Fruit fly (Drosophila melanogaster) whole organism, embryonic: ENCODE data around the gene CG15336.

Experiments
- BtbVII ChIP-seq: fragments of 200-800 bp; sonication (Bioruptor generic); optimal IDR thresholded peaks from 3 replicates; lab custom pipeline; 2017; ENCODE audit warnings: missing biosample characterization, mild to moderate bottlenecking, missing genetic modification characterization
- CG10274 ChIP-seq: fragments of 200-800 bp; sonication (Bioruptor generic); optimal IDR thresholded peaks from 3 replicates; lab custom pipeline; 2017; ENCODE audit warnings: missing biosample characterization, mild to moderate bottlenecking, missing genetic modification characterization
- CG11093 ChIP-seq: fragments of 200-800 bp; sonication (Bioruptor generic); IDR thresholded peaks from 3 replicates; pipeline ENCODE4 v1.3.6; 2022; ENCODE audit warnings: missing biosample characterization, missing genetic modification characterization
- CG11247 ChIP-seq: fragments of 200-800 bp; sonication (Bioruptor generic); IDR thresholded peaks from 2 replicates; pipeline ENCODE4 v1.3.6; 2022; ENCODE audit warnings: missing biosample characterization, missing genetic modification characterization
- CG12219 ChIP-seq: fragments of 200-800 bp; sonication (Bioruptor generic); optimal IDR thresholded peaks from 3 replicates; lab custom pipeline; 2018; ENCODE audit warnings: missing biosample characterization, mild to moderate bottlenecking, missing genetic modification characterization
- CG1233 ChIP-seq: fragments of 200-800 bp; sonication (Bioruptor generic); optimal IDR thresholded peaks from 4 replicates; lab custom pipeline; 2018; ENCODE audit warnings: missing biosample characterization, mild to moderate bottlenecking, missing genetic modification characterization
- CG14667 ChIP-seq: fragments of 200-800 bp; sonication (Bioruptor generic); IDR thresholded peaks from 2 replicates; pipeline ENCODE4 v1.3.6; 2022; ENCODE audit warnings: missing biosample characterization, missing genetic modification characterization
- CG16815 ChIP-seq: fragments of 200-800 bp; sonication (Bioruptor generic); optimal IDR thresholded peaks from 3 replicates; lab custom pipeline; 2017; ENCODE audit warnings: missing biosample characterization, mild to moderate bottlenecking, missing genetic modification characterization
- CG16863 ChIP-seq: fragments of 200-800 bp; sonication (Bioruptor generic); optimal IDR thresholded peaks from 3 replicates; lab custom pipeline; 2016; ENCODE audit warnings: missing biosample characterization, missing genetic modification characterization
- CG17186 ChIP-seq: fragments of 200-800 bp; sonication (Bioruptor generic); optimal IDR thresholded peaks from 3 replicates; lab custom pipeline; 2017; ENCODE audit warnings: missing biosample characterization, missing genetic modification reagents, missing genetic modification characterization
- CG17829 ChIP-seq: fragments of 200-800 bp; optimal IDR thresholded peaks from 2 replicates; lab custom pipeline; 2019; ENCODE audit warnings: missing biosample characterization, mild to moderate bottlenecking, missing genetic modification characterization, moderate library complexity
- CG1792 ChIP-seq: fragments of 200-800 bp; sonication (Bioruptor generic); optimal IDR thresholded peaks from 2 replicates; lab custom pipeline; 2016; ENCODE audit warnings: missing biosample characterization, missing genetic modification characterization
- CG2116 ChIP-seq: fragments of 200-800 bp; sonication (Bioruptor generic); optimal IDR thresholded peaks from 3 replicates; lab custom pipeline; 2018; ENCODE audit warnings: missing biosample characterization, mild to moderate bottlenecking, missing genetic modification characterization
- CG2129 ChIP-seq: fragments of 200-800 bp; sonication (Bioruptor generic); IDR thresholded peaks from 2 replicates; pipeline ENCODE4 v1.3.6; 2022; ENCODE audit warnings: missing biosample characterization, missing genetic modification characterization; ENCODE audit not compliant: partially characterized antibody
- CG31365 ChIP-seq: fragments of 200-800 bp; sonication (Bioruptor generic); optimal IDR thresholded peaks from 2 replicates; lab custom pipeline; 2018; ENCODE audit warnings: missing biosample characterization, mild to moderate bottlenecking, missing genetic modification characterization
- CG34422 ChIP-seq: fragments of 200-800 bp; sonication (Bioruptor generic); IDR thresholded peaks from 3 replicates; pipeline ENCODE4 v1.3.6; 2022; ENCODE audit warnings: missing biosample characterization, missing genetic modification characterization
- CG4282 ChIP-seq: fragments of 200-800 bp; sonication (Bioruptor generic); optimal IDR thresholded peaks from 2 replicates; lab custom pipeline; 2016; ENCODE audit warnings: missing biosample characterization, missing genetic modification characterization
- CG4404 ChIP-seq: fragments of 200-800 bp; sonication (Bioruptor generic); IDR thresholded peaks from 2 replicates; pipeline ENCODE4 v1.3.6; 2022; ENCODE audit warnings: missing biosample characterization, missing genetic modification characterization
- CG4730 ChIP-seq: fragments of 200-800 bp; sonication (Bioruptor generic); IDR thresholded peaks from 2 replicates; pipeline ENCODE4 v1.3.6; 2022; ENCODE audit warnings: missing biosample characterization, missing genetic modification characterization
- CG4854 ChIP-seq: fragments of 200-800 bp; sonication (Bioruptor generic); optimal IDR thresholded peaks from 2 replicates; lab custom pipeline; 2016; ENCODE audit warnings: missing biosample characterization, missing genetic modification characterization, inconsistent platforms
- CG6689 ChIP-seq: fragments of 200-800 bp; sonication (Bioruptor generic); IDR thresholded peaks from 2 replicates; pipeline ENCODE4 v1.3.6; 2022; ENCODE audit warnings: missing biosample characterization, missing genetic modification characterization
- CHES-1-like ChIP-seq: fragments of 200-800 bp; sonication (Bioruptor generic); optimal IDR thresholded peaks from 2 replicates; lab custom pipeline; 2016; ENCODE audit warnings: missing biosample characterization, missing genetic modification characterization
- Deaf1 ChIP-seq: fragments of 200-800 bp; optimal IDR thresholded peaks from 3 replicates; lab custom pipeline; 2019; ENCODE audit warnings: missing biosample characterization, mild to moderate bottlenecking, missing genetic modification characterization, moderate library complexity
- Gug ChIP-seq: fragments of 200-800 bp; sonication (Bioruptor generic); IDR thresholded peaks from 4 replicates; pipeline ENCODE4 v1.3.6; 2022; ENCODE audit warnings: missing biosample characterization, missing genetic modification characterization
- HLHmδ ChIP-seq: fragments of 200-800 bp; sonication (Bioruptor generic); optimal IDR thresholded peaks from 2 replicates; lab custom pipeline; 2018; ENCODE audit warnings: missing biosample characterization, mild to moderate bottlenecking, missing genetic modification characterization, moderate library complexity
- Jarid2 ChIP-seq: fragments of 200-800 bp; sonication (Bioruptor generic); optimal IDR thresholded peaks from 3 replicates; lab custom pipeline; 2017; ENCODE audit warnings: mild to moderate bottlenecking, missing biosample characterization, missing genetic modification reagents, missing genetic modification characterization
- Lpt ChIP-seq: fragments of >200 bp; optimal IDR thresholded peaks from 2 replicates; lab custom pipeline; 2018; ENCODE audit warnings: missing biosample characterization, missing genetic modification characterization
- MESR4 ChIP-seq: fragments of 200-800 bp; sonication (Bioruptor generic); optimal IDR thresholded peaks from 2 replicates; lab custom pipeline; 2018; ENCODE audit warnings: missing biosample characterization, mild to moderate bottlenecking, missing genetic modification characterization, moderate library complexity
- NC2β ChIP-seq: fragments of 200-800 bp; sonication (Bioruptor generic); optimal IDR thresholded peaks from 2 replicates; lab custom pipeline; 2016; ENCODE audit warnings: missing biosample characterization, missing genetic modification characterization
- Nf-YC ChIP-seq: fragments of 200-800 bp; optimal IDR thresholded peaks from 3 replicates; lab custom pipeline; 2019; ENCODE audit warnings: missing biosample characterization, mild to moderate bottlenecking, missing genetic modification characterization, moderate library complexity
- Oaz ChIP-seq: fragments of 200-800 bp; sonication (Bioruptor generic); IDR thresholded peaks from 2 replicates; pipeline ENCODE4 v1.3.6; 2022; ENCODE audit warnings: missing biosample characterization, missing genetic modification characterization
- Sin3A ChIP-seq: fragments of >200 bp; optimal IDR thresholded peaks from 2 replicates; lab custom pipeline; 2018
- Ssrp ChIP-seq: fragments of 200-800 bp; sonication (Bioruptor generic); optimal IDR thresholded peaks from 2 replicates; lab custom pipeline; 2018; ENCODE audit warnings: missing biosample characterization, mild to moderate bottlenecking, missing genetic modification characterization, moderate library complexity
- Vsx1 ChIP-seq: fragments of 200-800 bp; sonication (Bioruptor generic); optimal IDR thresholded peaks from 2 replicates; lab custom pipeline; 2017; ENCODE audit warnings: missing biosample characterization, mild to moderate bottlenecking, missing genetic modification characterization, missing genetic modification reagents
- az2 ChIP-seq: fragments of 200-800 bp; sonication (Bioruptor generic); optimal IDR thresholded peaks from 3 replicates; lab custom pipeline; 2016; ENCODE audit warnings: missing biosample characterization, missing genetic modification characterization
- bowl ChIP-seq: fragments of 200-800 bp; sonication (Bioruptor generic); IDR thresholded peaks from 2 replicates; pipeline ENCODE4 v1.3.6; 2022; ENCODE audit warnings: missing biosample characterization, missing genetic modification characterization
- crc ChIP-seq: fragments of 200-800 bp; sonication (Bioruptor generic); optimal IDR thresholded peaks from 2 replicates; lab custom pipeline; 2016; ENCODE audit warnings: missing biosample characterization, missing genetic modification characterization
- dm ChIP-seq: fragments of 200-800 bp; sonication (Bioruptor generic); optimal IDR thresholded peaks from 3 replicates; lab custom pipeline; 2016; ENCODE audit warnings: missing biosample characterization, missing genetic modification characterization
- dmrt11E ChIP-seq: fragments of 200-800 bp; sonication (Bioruptor generic); optimal IDR thresholded peaks from 3 replicates; lab custom pipeline; 2018; ENCODE audit warnings: missing biosample characterization, mild to moderate bottlenecking, missing genetic modification characterization, moderate library complexity
- exex ChIP-seq: fragments of 200-800 bp; sonication (Bioruptor generic); optimal IDR thresholded peaks from 4 replicates; lab custom pipeline; 2018; ENCODE audit warnings: missing biosample characterization, mild to moderate bottlenecking, missing genetic modification characterization, moderate library complexity
- eyg ChIP-seq: fragments of 200-800 bp; sonication (Bioruptor generic); optimal IDR thresholded peaks from 3 replicates; lab custom pipeline; 2016; ENCODE audit warnings: missing biosample characterization, missing genetic modification characterization
- gcm ChIP-seq: fragments of 200-800 bp; sonication (Bioruptor generic); optimal IDR thresholded peaks from 2 replicates; lab custom pipeline; 2019; ENCODE audit warnings: missing biosample characterization, mild to moderate bottlenecking, missing genetic modification characterization, moderate library complexity
- gt ChIP-seq: fragments of 200-800 bp; sonication (Bioruptor generic); IDR thresholded peaks from 2 replicates; pipeline ENCODE4 v1.3.6; 2022; ENCODE audit warnings: missing biosample characterization, missing genetic modification characterization
- insv ChIP-seq, 2 experiments: fragments of 200-800 bp; sonication (Bioruptor generic); optimal IDR thresholded peaks; 3 replicates each; lab custom pipeline; 2016 to 2018; ENCODE audit warnings: missing biosample characterization in 2 of 2, missing genetic modification characterization in 2 of 2
- mirr ChIP-seq: fragments of 200-800 bp; sonication (Bioruptor generic); optimal IDR thresholded peaks from 3 replicates; lab custom pipeline; 2018; ENCODE audit warnings: missing biosample characterization, mild to moderate bottlenecking, missing genetic modification characterization
- odd ChIP-seq: fragments of 200-800 bp; sonication (Bioruptor generic); optimal IDR thresholded peaks from 2 replicates; lab custom pipeline; 2017; ENCODE audit warnings: missing biosample characterization, mild to moderate bottlenecking, missing genetic modification characterization
- pros ChIP-seq: fragments of 200-800 bp; sonication (Bioruptor generic); optimal IDR thresholded peaks from 3 replicates; lab custom pipeline; 2019; ENCODE audit warnings: missing biosample characterization, mild to moderate bottlenecking, missing genetic modification characterization, moderate library complexity
- salm ChIP-seq: fragments of 200-800 bp; sonication (Bioruptor generic); optimal IDR thresholded peaks from 2 replicates; lab custom pipeline; 2018; ENCODE audit warnings: missing biosample characterization, mild to moderate bottlenecking, missing genetic modification characterization
- shn ChIP-seq: fragments of 200-800 bp; sonication (Bioruptor generic); optimal IDR thresholded peaks from 3 replicates; lab custom pipeline; 2016; ENCODE audit warnings: missing biosample characterization, missing genetic modification characterization
- trem ChIP-seq: fragments of 200-800 bp; optimal IDR thresholded peaks from 3 replicates; lab custom pipeline; 2019; ENCODE audit warnings: missing biosample characterization, mild to moderate bottlenecking, missing genetic modification characterization, moderate library complexity
- vfl ChIP-seq: fragments of 200-800 bp; sonication (Bioruptor generic); optimal IDR thresholded peaks from 2 replicates; lab custom pipeline; 2016; ENCODE audit warnings: missing biosample characterization, missing genetic modification characterization

The CG15336 gene

dm6 chrX:8129204-8129997 is 18.3 kb upstream of the CG15336 start, which contains the start of gene CG2116 (continued):
- TF ChIP-seq CG2116 (GFP tag; lab: Kevin White, UChicago) (peak; percentile 93), HLHmδ (GFP tag; lab: Kevin White, UChicago) (no peak), pros (GFP tag; lab: Kevin White, UChicago) (no peak), exex (no peak), CG10274 (GFP tag; lab: Kevin White, UChicago) (no peak), vfl (GFP tag; lab: Kevin White, UChicago) (no peak), Sin3A (lab: Kevin White, UChicago) (peak; percentile 56), gcm (no peak), CG12219 (GFP tag; lab: Kevin White, UChicago) (no peak), MESR4 (GFP tag; lab: Kevin White, UChicago) (peak; percentile 84), CG4854 (GFP tag; lab: Kevin White, UChicago) (no peak), CG31365 (tag; lab: Kevin White, UChicago) (no peak), Jarid2 (no peak), Vsx1 (GFP tag; lab: Kevin White, UChicago) (no peak), CG17829 (tag; lab: Kevin White, UChicago) (peak; percentile 3), Gug (no peak), Lpt (no peak), CG14667 (GFP tag; lab: Robert Waterston, UW) (no peak), CG2129 (GFP tag; lab: Robert Waterston, UW) (0 out of 2 replicates have a peak, but pooled peaks have one; percentile 43), az2 (GFP tag; lab: Kevin White, UChicago) (no peak), bowl (GFP tag; lab: Robert Waterston, UW) (no peak), Nf-YC (tag; lab: Kevin White, UChicago) (peak; percentile 20), CG6689 (GFP tag; lab: Robert Waterston, UW) (no peak), CG17186 (no peak), NC2β (GFP tag; lab: Kevin White, UChicago) (no peak), BtbVII (GFP tag; lab: Kevin White, UChicago) (no peak), shn (GFP tag; lab: Kevin White, UChicago) (no peak), mirr (GFP tag; lab: Kevin White, UChicago) (no peak), CG16815 (no peak), dmrt11E (tag; lab: Kevin White, UChicago) (no peak), Oaz (GFP tag; lab: Robert Waterston, UW) (no peak), dm (GFP tag; lab: Kevin White, UChicago) (no peak), crc (GFP tag; lab: Kevin White, UChicago) (no peak), CG4730 (GFP tag; lab: Robert Waterston, UW) (no peak), eyg (GFP tag; lab: Kevin White, UChicago) (no peak), CHES-1-like (GFP tag; lab: Kevin White, UChicago) (no peak), CG11247 (no peak), odd (no peak), insv (GFP tag; optimal IDR thresholded peaks at IDR 0.05; lab: Kevin White, UChicago) (no peak), gt (GFP tag; lab: Robert Waterston, UW) (no peak), Deaf1 (no peak), CG34422 (GFP tag; lab: Robert Waterston, UW) (0 out of 3 replicates have a peak, but pooled peaks have one; percentile 16), CG16863 (GFP tag; lab: Kevin White, UChicago) (no peak), CG1792 (GFP tag; lab: Kevin White, UChicago) (no peak), CG4282 (GFP tag; lab: Kevin White, UChicago) (no peak), CG11093 (GFP tag; lab: Robert Waterston, UW) (no peak), CG4404 (GFP tag; lab: Robert Waterston, UW) (no peak), Ssrp (tag; lab: Kevin White, UChicago) (no peak), trem (tag; lab: Kevin White, UChicago) (peak; percentile 36), salm (tag; lab: Kevin White, UChicago) (no peak), CG1233 (GFP tag; lab: Kevin White, UChicago) (no peak)
